Worm (Caenorhabditis elegans) whole organism, midembryonic: ENCODE data around the gene T28C12.2.

Experiments
- cog-1 ChIP-seq: sonication (generic microtip); optimal IDR thresholded peaks from 2 replicates; lab custom pipeline; 2016; ENCODE audit warnings: missing genetic modification characterization, missing compliant biosample characterization
- flt-1 ChIP-seq: fragments of 200-800 bp; sonication (Bioruptor generic); IDR thresholded peaks from 2 replicates; pipeline ENCODE4 v1.3.6; 2022; ENCODE audit warnings: missing genetic modification characterization, missing compliant biosample characterization
- klf-2 ChIP-seq: fragments of 200-800 bp; sonication (Bioruptor generic); conservative IDR thresholded peaks from 2 replicates; pipeline ENCODE4 v1.3.6; 2022; ENCODE audit warnings: missing genetic modification reagents, missing genetic modification characterization, missing compliant biosample characterization
- ref-1 ChIP-seq: fragments of 200-800 bp; sonication (Bioruptor generic); conservative IDR thresholded peaks from 2 replicates; pipeline ENCODE4 v1.3.6; 2022; ENCODE audit warnings: missing genetic modification reagents, missing genetic modification characterization, missing compliant biosample characterization
- ztf-23 ChIP-seq: fragments of 200-800 bp; sonication (Bioruptor generic); IDR thresholded peaks from 2 replicates; pipeline ENCODE4 v1.3.6; 2022; ENCODE audit warnings: missing genetic modification reagents, missing genetic modification characterization, missing compliant biosample characterization
- ztf-29 ChIP-seq: fragments of 200-800 bp; sonication (Bioruptor generic); IDR thresholded peaks from 2 replicates; pipeline ENCODE4 v1.3.6; 2022; ENCODE audit warnings: missing genetic modification reagents, missing genetic modification characterization, missing compliant biosample characterization

DNA sequence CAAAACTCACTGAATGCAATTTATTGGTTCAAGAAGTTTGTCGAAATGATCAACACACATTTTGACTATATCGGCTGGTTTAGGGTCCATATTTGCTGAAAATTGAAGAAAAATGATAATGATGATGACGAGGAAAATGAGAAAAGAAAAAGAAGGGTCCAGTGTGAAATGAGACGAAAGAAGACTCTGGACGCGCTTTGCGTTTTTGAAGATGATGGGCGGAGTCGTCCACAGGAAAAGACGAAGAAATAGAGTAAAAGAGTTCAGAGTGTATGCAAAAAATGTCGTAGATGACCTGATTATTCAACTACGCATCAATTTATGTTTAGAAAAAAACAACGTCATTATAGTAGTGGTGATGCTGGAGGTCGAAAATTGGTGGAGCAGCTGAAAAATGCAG is 45.8 kb downstream of the T28C12.2 start, which contains the start of gene F13H6.5:
- TF ChIP-seq ref-1 (GFP tag; lab: Robert Waterston, UW), result no peak
- TF ChIP-seq cog-1, result no peak
- TF ChIP-seq flt-1 (GFP tag; lab: Robert Waterston, UW), result no peak
- TF ChIP-seq ztf-23 (GFP tag; lab: Robert Waterston, UW), result no peak
- TF ChIP-seq ztf-29 (GFP tag; lab: Robert Waterston, UW), result no peak
- TF ChIP-seq klf-2, result no peak
